Worm (Caenorhabditis elegans) whole organism, midembryonic: Measurements from ENCODE around the gene kcc-1.

Experiments
- T22C8.4 ChIP-seq: fragments of 200-800 bp; sonication (Bioruptor generic); IDR thresholded peaks from 2 replicates; pipeline ENCODE4 v1.3.6; 2022; ENCODE audit warnings: missing genetic modification characterization, missing compliant biosample characterization
- flt-1 ChIP-seq: fragments of 200-800 bp; sonication (Bioruptor generic); IDR thresholded peaks from 2 replicates; pipeline ENCODE4 v1.3.6; 2022; ENCODE audit warnings: missing genetic modification characterization, missing compliant biosample characterization
- klf-2 ChIP-seq: fragments of 200-800 bp; sonication (Bioruptor generic); conservative IDR thresholded peaks from 2 replicates; pipeline ENCODE4 v1.3.6; 2022; ENCODE audit warnings: missing genetic modification reagents, missing genetic modification characterization, missing compliant biosample characterization
- tab-1 ChIP-seq: fragments of 200-800 bp; sonication (Bioruptor generic); IDR thresholded peaks from 2 replicates; pipeline ENCODE4 v1.3.6; 2022; ENCODE audit warnings: missing genetic modification characterization, missing compliant biosample characterization
- ztf-29 ChIP-seq: fragments of 200-800 bp; sonication (Bioruptor generic); IDR thresholded peaks from 2 replicates; pipeline ENCODE4 v1.3.6; 2022; ENCODE audit warnings: missing genetic modification reagents, missing genetic modification characterization, missing compliant biosample characterization

DNA sequence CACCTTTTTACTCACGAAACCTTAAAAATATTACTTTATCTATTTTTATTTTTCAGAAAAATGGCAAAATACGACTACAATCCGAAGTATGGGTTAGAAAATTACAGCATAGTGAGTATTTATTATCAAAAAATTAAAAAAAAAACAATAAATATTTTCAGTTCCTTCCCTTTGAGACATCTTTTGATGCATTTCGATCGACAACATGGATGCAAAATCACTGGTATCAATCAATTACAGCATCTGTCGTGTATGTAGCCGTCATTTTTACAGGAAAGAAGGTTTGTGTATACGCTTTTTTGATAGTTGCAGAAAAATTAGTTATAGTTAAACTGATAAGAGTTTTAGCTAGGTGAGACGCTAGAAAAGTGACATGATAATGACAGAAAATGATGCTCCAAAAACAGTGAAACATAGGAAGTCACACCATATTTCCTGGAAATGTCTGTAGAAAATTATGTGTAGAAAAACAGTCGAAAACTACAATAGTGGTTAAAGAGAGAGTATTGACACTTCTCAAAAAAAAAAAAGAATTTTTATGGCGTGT lies 31.7 kb downstream of the kcc-1 start, which contains the start of gene elo-3:
- TF ChIP-seq ztf-29 (GFP tag; lab: Robert Waterston, UW) (no peak), flt-1 (GFP tag; lab: Robert Waterston, UW) (no peak), T22C8.4 (GFP tag; lab: Robert Waterston, UW) (no peak), klf-2 (GFP tag; lab: Robert Waterston, UW) (no peak), tab-1 (GFP tag; lab: Robert Waterston, UW) (no peak)
